Fruit fly (Drosophila melanogaster): ENCODE measurements around the gene Es2.

DNA sequence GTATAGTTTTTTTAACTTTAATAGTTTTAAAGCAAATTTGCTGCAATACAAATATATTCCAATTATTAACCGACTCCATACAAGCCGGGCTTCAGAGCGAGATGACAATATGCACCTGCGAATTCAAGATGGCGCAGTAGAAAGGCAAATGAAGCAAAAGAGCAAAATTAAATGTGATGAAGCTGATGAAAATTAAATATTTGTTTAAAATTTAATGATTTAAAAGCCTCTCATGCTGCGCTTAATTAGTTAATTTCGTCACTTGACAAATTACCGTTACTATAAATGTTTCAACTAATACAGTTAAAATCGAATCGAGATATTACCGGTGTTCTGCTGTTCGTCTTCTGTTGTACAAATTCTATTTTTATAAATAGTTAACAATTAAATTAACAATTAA is 27.8 kb downstream of the Es2 start, which contains the start of gene CG33181:
- TF ChIP-seq CG11617 (GFP tag; optimal IDR thresholded peaks at IDR 0.05) (no peak), CG1620 (GFP tag; optimal IDR thresholded peaks at IDR 0.05) (no peak), Hr96 (GFP tag; optimal IDR thresholded peaks at IDR 0.05) (no peak), CG33017 (tag; optimal IDR thresholded peaks at IDR 0.05) (no peak), kay (GFP tag; ENCODE audit: borderline replicate concordance) (no peak)
